Worm (Caenorhabditis elegans): ENCODE data around the gene R02F2.6.

The R02F2.6 gene

ce11 chrIII:5464850-5465249, 13.9 kb downstream of the R02F2.6 start:
- no peak for TF ChIP-seq W03F9.2 (tag; optimal IDR thresholded peaks at IDR 0.05)

DNA sequence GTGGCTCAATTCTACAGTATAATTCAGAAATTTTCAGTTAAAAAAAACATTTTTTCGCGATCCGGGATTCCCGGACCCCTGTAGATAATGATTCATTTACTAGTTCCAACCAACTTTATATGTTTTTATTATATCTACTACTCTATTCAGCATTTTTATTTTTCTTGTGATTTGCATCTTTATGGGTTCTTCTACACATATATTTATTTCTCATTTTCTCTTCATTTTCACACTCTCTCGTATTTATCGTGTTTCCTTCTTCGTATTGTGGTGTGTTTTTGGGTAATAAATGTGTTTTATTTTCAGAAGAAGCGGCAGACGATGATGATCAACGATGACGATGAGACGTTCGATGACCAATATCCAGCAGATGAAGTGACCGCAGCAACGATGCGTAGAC, 14.6 kb downstream of the R02F2.6 start, which contains the start of gene F48E8.2:
Gene F48E8.2, plus strand, starts transcription at position 301 of the 400 bp plus-strand sequence.
- TF ChIP-seq him-1 (tag; optimal IDR thresholded peaks at IDR 0.05), result no peak
- no peak for TF ChIP-seq W03F9.2 (tag; optimal IDR thresholded peaks at IDR 0.05)
- TF ChIP-seq dao-5 (tag; optimal IDR thresholded peaks at IDR 0.05), result no peak

- no peak for TF ChIP-seq dao-5 (tag; optimal IDR thresholded peaks at IDR 0.05)
Measured at ce11 chrIII:5461079-5461478, 17.6 kb downstream of the R02F2.6 start, which contains the start of gene F48E8.3. Gene F48E8.3, plus strand, starts transcription at chrIII:5461379.

DNA sequence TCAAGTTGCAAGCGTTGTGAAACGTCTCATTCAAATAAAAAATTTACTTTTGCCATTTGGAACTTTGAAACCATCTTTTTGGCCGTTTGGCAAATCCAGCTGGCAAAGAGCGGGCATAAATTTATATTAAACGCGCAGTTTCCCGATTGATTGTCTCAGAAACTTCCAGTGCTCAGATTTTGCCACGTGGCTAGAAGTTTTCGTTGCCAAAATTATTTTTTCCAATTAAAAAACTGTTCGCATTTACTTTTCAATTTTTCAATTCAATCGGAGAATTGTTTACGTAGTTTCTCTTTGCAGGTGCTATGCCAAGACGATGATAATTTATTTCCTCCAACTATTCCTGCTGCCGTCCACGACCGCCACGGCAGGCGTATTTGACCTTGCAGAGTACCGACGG, 25.4 kb downstream of the R02F2.6 start, which contains the start of gene F48E8.4:
Gene F48E8.4, plus strand, starts transcription at position 301 of the 400 bp plus-strand sequence.
- TF ChIP-seq him-1 (tag; optimal IDR thresholded peaks at IDR 0.05) (no peak), W03F9.2 (tag; optimal IDR thresholded peaks at IDR 0.05) (no peak), dao-5 (tag; optimal IDR thresholded peaks at IDR 0.05) (no peak)

DNA sequence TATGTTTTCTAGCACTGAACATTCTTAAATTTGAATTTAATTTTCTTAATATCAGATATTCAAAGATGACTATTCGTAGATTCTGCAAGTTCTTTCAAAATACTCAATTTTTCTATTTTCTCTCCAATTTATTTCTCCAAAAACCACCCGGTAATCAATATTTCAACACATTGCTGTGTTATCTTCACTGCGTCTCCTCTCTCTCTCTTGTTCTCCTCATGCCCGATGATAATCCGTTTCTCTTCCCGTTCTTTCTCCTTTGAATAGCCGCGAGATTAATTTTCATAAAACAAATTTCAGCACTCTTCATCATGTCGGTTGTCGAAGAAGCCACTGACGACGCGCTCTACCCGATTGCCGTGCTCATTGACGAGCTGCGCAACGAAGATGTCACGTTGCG, 28.3 kb downstream of the R02F2.6 start, which contains the start of gene paa-1:
Gene paa-1, plus strand, starts transcription at position 301 of the 400 bp plus-strand sequence.
- TF ChIP-seq W03F9.2 (tag; optimal IDR thresholded peaks at IDR 0.05), result no peak

- TF ChIP-seq dao-5 (tag; optimal IDR thresholded peaks at IDR 0.05) (no peak), him-1 (tag; optimal IDR thresholded peaks at IDR 0.05) (no peak), W03F9.2 (tag; optimal IDR thresholded peaks at IDR 0.05) (no peak)
Measured at ce11 chrIII:5449762-5450308, 28.9 kb downstream of the R02F2.6 start, which contains the start of gene F48E8.8. Gene F48E8.8, minus strand, starts transcription at chrIII:5449812.

DNA sequence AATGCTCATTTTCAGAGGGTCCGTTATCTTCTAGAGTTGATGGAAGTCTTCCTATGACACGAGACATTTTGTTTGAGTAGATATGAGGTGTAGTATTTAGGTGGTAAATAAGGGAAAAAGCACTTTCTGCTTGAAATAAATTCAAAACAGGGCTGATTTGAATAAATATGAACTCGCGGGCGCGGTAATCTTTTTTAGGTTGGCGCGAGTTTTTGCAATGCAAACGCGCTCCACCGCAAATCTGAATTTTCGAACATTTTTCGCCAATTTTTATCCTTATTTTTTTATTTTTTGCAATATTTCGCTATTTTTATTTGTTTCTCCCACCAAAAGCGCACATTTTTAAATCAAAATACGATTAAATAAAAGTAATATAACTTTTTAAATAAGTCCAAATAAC, 30.5 kb downstream of the R02F2.6 start, which contains the start of gene skpt-1:
Gene skpt-1, minus strand, starts transcription at position 219 of the 400 bp plus-strand sequence.
- TF ChIP-seq W03F9.2 (tag; optimal IDR thresholded peaks at IDR 0.05) (peak; percentile 56), dao-5 (tag; optimal IDR thresholded peaks at IDR 0.05) (no peak), him-1 (tag; optimal IDR thresholded peaks at IDR 0.05) (no peak)

- TF ChIP-seq him-1 (tag; optimal IDR thresholded peaks at IDR 0.05), result no peak
- TF ChIP-seq dao-5 (tag; optimal IDR thresholded peaks at IDR 0.05), result no peak
- TF ChIP-seq W03F9.2 (tag; optimal IDR thresholded peaks at IDR 0.05), result peak; percentile 16
Measured at ce11 chrIII:5442711-5443253, 35.9 kb downstream of the R02F2.6 start, which contains the start of the genes T24G10.2 and disl-2. Gene T24G10.2, minus strand, starts transcription at chrIII:5442761. Gene disl-2, plus strand, starts transcription at chrIII:5443167.

ce11 chrIII:5440540-5440939, 38.2 kb downstream of the R02F2.6 start, which contains the start of gene W03A5.6:
Gene W03A5.6, minus strand, starts transcription at chrIII:5440640.
- TF ChIP-seq W03F9.2 (tag; optimal IDR thresholded peaks at IDR 0.05), result no peak
- TF ChIP-seq him-1 (tag; optimal IDR thresholded peaks at IDR 0.05), result no peak
- TF ChIP-seq dao-5 (tag; optimal IDR thresholded peaks at IDR 0.05), result no peak

DNA sequence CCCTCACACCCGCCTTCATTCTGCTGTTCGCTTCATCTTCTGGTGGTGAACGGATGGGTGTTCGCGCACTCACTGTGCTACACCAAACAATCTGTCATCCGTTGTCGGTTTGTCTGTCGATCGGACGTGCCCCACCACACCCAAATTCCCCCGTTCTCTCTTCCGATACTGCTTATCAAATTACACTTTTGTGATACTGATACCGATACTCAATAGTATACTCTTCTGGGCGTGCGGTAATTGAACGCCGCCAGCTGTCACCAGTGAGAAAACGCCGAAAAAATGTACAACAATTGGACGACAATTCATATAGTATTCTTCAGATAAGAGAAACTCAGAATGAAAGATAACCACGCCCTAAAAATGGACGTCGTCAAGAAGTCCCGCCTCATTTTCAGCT, 40.7 kb downstream of the R02F2.6 start:
- no peak for TF ChIP-seq him-1 (tag; optimal IDR thresholded peaks at IDR 0.05)
- TF ChIP-seq dao-5 (tag; optimal IDR thresholded peaks at IDR 0.05), result no peak
- no peak for TF ChIP-seq W03F9.2 (tag; optimal IDR thresholded peaks at IDR 0.05)

ce11 chrIII:5436306-5436705, 42.4 kb downstream of the R02F2.6 start:
- TF ChIP-seq W03F9.2 (tag; optimal IDR thresholded peaks at IDR 0.05), result no peak
- no peak for TF ChIP-seq dao-5 (tag; optimal IDR thresholded peaks at IDR 0.05)
- no peak for TF ChIP-seq him-1 (tag; optimal IDR thresholded peaks at IDR 0.05)

All from whole organism, L4/young adult.